Fruit fly (Drosophila melanogaster) whole organism, embryonic: ENCODE results near the gene CG33158.

Experiments
- Adf1 ChIP-seq: fragments of 200-800 bp; sonication (Bioruptor generic); IDR thresholded peaks from 2 replicates; pipeline ENCODE4 v1.3.6; 2022; ENCODE audit warnings: missing biosample characterization, missing genetic modification characterization
- Atf-2 ChIP-seq: fragments of 200-800 bp; sonication (Bioruptor generic); optimal IDR thresholded peaks from 2 replicates; lab custom pipeline; 2016; ENCODE audit warnings: missing biosample characterization, missing genetic modification characterization
- B-H2 ChIP-seq: fragments of 200-800 bp; sonication (Bioruptor generic); optimal IDR thresholded peaks from 2 replicates; lab custom pipeline; 2018; ENCODE audit warnings: missing biosample characterization, mild to moderate bottlenecking, missing genetic modification characterization
- CG1024 ChIP-seq: fragments of 200-800 bp; sonication (Bioruptor generic); IDR thresholded peaks from 2 replicates; pipeline ENCODE4 v1.3.6; 2022; ENCODE audit warnings: missing biosample characterization, missing genetic modification characterization
- CG11560 ChIP-seq: fragments of 200-800 bp; sonication (Bioruptor generic); IDR thresholded peaks from 3 replicates; pipeline ENCODE4 v1.3.6; 2022; ENCODE audit warnings: missing biosample characterization, missing genetic modification characterization
- CG12155 ChIP-seq: fragments of 200-800 bp; sonication (Bioruptor generic); optimal IDR thresholded peaks from 3 replicates; lab custom pipeline; 2016; ENCODE audit warnings: missing biosample characterization, missing genetic modification characterization
- CG15073 ChIP-seq: fragments of 200-800 bp; sonication (Bioruptor generic); optimal IDR thresholded peaks from 2 replicates; lab custom pipeline; 2016; ENCODE audit warnings: missing biosample characterization, missing genetic modification characterization
- CG15696 ChIP-seq: fragments of 200-800 bp; sonication (Bioruptor generic); optimal IDR thresholded peaks from 2 replicates; lab custom pipeline; 2019; ENCODE audit warnings: missing biosample characterization, mild to moderate bottlenecking, missing genetic modification characterization, moderate library complexity
- CG17361 ChIP-seq: fragments of 200-800 bp; sonication (Bioruptor generic); IDR thresholded peaks from 3 replicates; pipeline ENCODE4 v1.3.6; 2022; ENCODE audit warnings: missing biosample characterization, missing genetic modification characterization
- CG17385 ChIP-seq: fragments of 200-800 bp; sonication (Bioruptor generic); optimal IDR thresholded peaks from 3 replicates; lab custom pipeline; 2018; ENCODE audit warnings: missing biosample characterization, mild to moderate bottlenecking, missing genetic modification characterization
- CG17802 ChIP-seq: fragments of 200-800 bp; sonication (Bioruptor generic); optimal IDR thresholded peaks from 2 replicates; lab custom pipeline; 2018; ENCODE audit warnings: missing biosample characterization, mild to moderate bottlenecking, missing genetic modification characterization, moderate library complexity
- CG18476 ChIP-seq: fragments of 200-800 bp; sonication (Bioruptor generic); optimal IDR thresholded peaks from 2 replicates; lab custom pipeline; 2016; ENCODE audit warnings: missing biosample characterization, mild to moderate bottlenecking, missing genetic modification characterization
- CG18599 ChIP-seq: fragments of 200-800 bp; sonication (Bioruptor generic); optimal IDR thresholded peaks from 3 replicates; lab custom pipeline; 2017; ENCODE audit warnings: missing biosample characterization, missing genetic modification characterization, mild to moderate bottlenecking, moderate library complexity, missing genetic modification reagents
- CG18619 ChIP-seq: fragments of 200-800 bp; sonication (Bioruptor generic); optimal IDR thresholded peaks from 3 replicates; lab custom pipeline; 2017; ENCODE audit warnings: missing biosample characterization, mild to moderate bottlenecking, missing genetic modification characterization
- CG30431 ChIP-seq: fragments of 200-800 bp; sonication (Bioruptor generic); optimal IDR thresholded peaks from 2 replicates; lab custom pipeline; 2017; ENCODE audit warnings: missing biosample characterization, missing genetic modification characterization
- CG32532 ChIP-seq: fragments of 200-800 bp; sonication (Bioruptor generic); IDR thresholded peaks from 2 replicates; pipeline ENCODE4 v1.3.6; 2022; ENCODE audit warnings: missing biosample characterization, missing genetic modification characterization
- CG33557 ChIP-seq: fragments of 200-800 bp; sonication (Bioruptor generic); optimal IDR thresholded peaks from 2 replicates; lab custom pipeline; 2019; ENCODE audit warnings: missing biosample characterization, mild to moderate bottlenecking, missing genetic modification characterization, moderate library complexity
- CG3726 ChIP-seq: fragments of 200-800 bp; sonication (Bioruptor generic); IDR thresholded peaks from 3 replicates; pipeline ENCODE4, ENCODE4 v1.3.6; 2022; ENCODE audit warnings: missing biosample characterization, missing genetic modification characterization
- CG5180 ChIP-seq: fragments of 200-800 bp; sonication (Bioruptor generic); optimal IDR thresholded peaks from 3 replicates; lab custom pipeline; 2017; ENCODE audit warnings: missing biosample characterization, missing genetic modification characterization, mild to moderate bottlenecking, moderate library complexity, missing genetic modification reagents
- CG7357 ChIP-seq: fragments of 200-800 bp; sonication (Bioruptor generic); IDR thresholded peaks from 3 replicates; pipeline ENCODE4 v1.3.6; 2022; ENCODE audit warnings: missing biosample characterization, missing genetic modification characterization
- CG7372 ChIP-seq: fragments of 200-800 bp; sonication (Bioruptor generic); IDR thresholded peaks from 2 replicates; pipeline ENCODE4 v1.3.6; 2022; ENCODE audit warnings: missing biosample characterization, missing genetic modification characterization
- CG7745 ChIP-seq: fragments of 200-800 bp; sonication (Bioruptor generic); optimal IDR thresholded peaks from 2 replicates; lab custom pipeline; 2018; ENCODE audit warnings: missing biosample characterization, mild to moderate bottlenecking, missing genetic modification characterization, moderate library complexity
- CG7786 ChIP-seq: fragments of 200-800 bp; sonication (Bioruptor generic); optimal IDR thresholded peaks from 2 replicates; lab custom pipeline; 2016; ENCODE audit warnings: missing biosample characterization, missing genetic modification characterization
- CG7987 ChIP-seq: fragments of 200-800 bp; sonication (Bioruptor generic); optimal IDR thresholded peaks from 2 replicates; lab custom pipeline; 2018; ENCODE audit warnings: missing biosample characterization, mild to moderate bottlenecking, missing genetic modification characterization, moderate library complexity
- CG9727 ChIP-seq: fragments of 200-800 bp; sonication (Bioruptor generic); optimal IDR thresholded peaks from 3 replicates; lab custom pipeline; 2017; ENCODE audit warnings: missing biosample characterization, mild to moderate bottlenecking, missing genetic modification characterization
- CG9932 ChIP-seq: fragments of 200-800 bp; sonication (Bioruptor generic); IDR thresholded peaks from 2 replicates; pipeline ENCODE4 v1.3.6; 2022; ENCODE audit warnings: missing biosample characterization, missing genetic modification characterization
- Deaf1 ChIP-seq: fragments of 200-800 bp; optimal IDR thresholded peaks from 3 replicates; lab custom pipeline; 2019; ENCODE audit warnings: missing biosample characterization, mild to moderate bottlenecking, missing genetic modification characterization, moderate library complexity
- Dek ChIP-seq: fragments of 200-800 bp; sonication (Bioruptor generic); optimal IDR thresholded peaks from 3 replicates; lab custom pipeline; 2019; ENCODE audit warnings: missing biosample characterization, mild to moderate bottlenecking, missing genetic modification characterization, moderate library complexity
- Dll ChIP-seq: fragments of 200-800 bp; sonication (Bioruptor generic); IDR thresholded peaks from 4 replicates; pipeline ENCODE4 v1.3.6; 2022; ENCODE audit warnings: missing biosample characterization, missing genetic modification characterization; ENCODE audit not compliant: partially characterized antibody
- Dp ChIP-seq: fragments of 200-800 bp; sonication (Bioruptor generic); optimal IDR thresholded peaks from 2 replicates; lab custom pipeline; 2018; ENCODE audit warnings: missing biosample characterization, mild to moderate bottlenecking, missing genetic modification characterization, moderate library complexity
- HHEX ChIP-seq: fragments of 200-800 bp; sonication (Bioruptor generic); optimal IDR thresholded peaks from 3 replicates; lab custom pipeline; 2017; ENCODE audit warnings: missing biosample characterization, mild to moderate bottlenecking, missing genetic modification characterization, missing genetic modification reagents
- HmgZ ChIP-seq: fragments of 200-800 bp; sonication (Bioruptor generic); optimal IDR thresholded peaks from 2 replicates; lab custom pipeline; 2018; ENCODE audit warnings: missing biosample characterization, mild to moderate bottlenecking, missing genetic modification characterization
- Lpt ChIP-seq: fragments of >200 bp; optimal IDR thresholded peaks from 2 replicates; lab custom pipeline; 2018; ENCODE audit warnings: missing biosample characterization, missing genetic modification characterization
- NC2β ChIP-seq: fragments of 200-800 bp; sonication (Bioruptor generic); optimal IDR thresholded peaks from 2 replicates; lab custom pipeline; 2016; ENCODE audit warnings: missing biosample characterization, missing genetic modification characterization
- NK7.1 ChIP-seq: fragments of 200-800 bp; sonication (Bioruptor generic); optimal IDR thresholded peaks from 3 replicates; lab custom pipeline; 2016; ENCODE audit warnings: missing biosample characterization, missing genetic modification characterization
- Stat92E ChIP-seq, 3 experiments: fragments of >200 bp in 2 of 3; fragments of 200-800 bp in 1 of 3; sonication (Bioruptor generic) in 1 of 3; optimal IDR thresholded peaks; 2 replicates each; lab custom pipeline; 2017 to 2019; ENCODE audit warnings: missing biosample characterization in 3 of 3, missing genetic modification characterization in 3 of 3, mild to moderate bottlenecking in 1 of 3, moderate library complexity in 1 of 3
- Xrp1 ChIP-seq: fragments of 200-800 bp; sonication (Bioruptor generic); IDR thresholded peaks from 2 replicates; pipeline ENCODE4 v1.3.6; 2022; ENCODE audit warnings: missing biosample characterization, missing genetic modification characterization
- caup ChIP-seq: fragments of 200-800 bp; sonication (Bioruptor generic); optimal IDR thresholded peaks from 3 replicates; lab custom pipeline; 2017; ENCODE audit warnings: missing biosample characterization, mild to moderate bottlenecking, missing genetic modification characterization, moderate library complexity; ENCODE audit not compliant: severe bottlenecking
- dysf ChIP-seq: fragments of 200-800 bp; sonication (Bioruptor generic); IDR thresholded peaks from 3 replicates; pipeline ENCODE4 v1.3.6; 2022; ENCODE audit warnings: missing biosample characterization, missing genetic modification characterization
- exex ChIP-seq: fragments of 200-800 bp; sonication (Bioruptor generic); optimal IDR thresholded peaks from 4 replicates; lab custom pipeline; 2018; ENCODE audit warnings: missing biosample characterization, mild to moderate bottlenecking, missing genetic modification characterization, moderate library complexity
- hb ChIP-seq: fragments of 200-800 bp; sonication (Bioruptor generic); IDR thresholded peaks from 3 replicates; pipeline ENCODE4 v1.3.6; 2022; ENCODE audit warnings: missing biosample characterization, missing genetic modification characterization; ENCODE audit not compliant: partially characterized antibody
- lab ChIP-seq: fragments of 200-800 bp; sonication (Bioruptor generic); optimal IDR thresholded peaks from 3 replicates; lab custom pipeline; 2017; ENCODE audit warnings: missing biosample characterization, missing genetic modification characterization, mild to moderate bottlenecking, moderate library complexity, missing genetic modification reagents
- mam ChIP-seq: fragments of 200-800 bp; sonication (Bioruptor generic); optimal IDR thresholded peaks from 3 replicates; lab custom pipeline; 2016; ENCODE audit warnings: missing biosample characterization, missing genetic modification characterization
- pb ChIP-seq: fragments of 200-800 bp; sonication (Bioruptor generic); optimal IDR thresholded peaks from 3 replicates; lab custom pipeline; 2016; ENCODE audit warnings: missing biosample characterization, missing genetic modification characterization
- pita ChIP-seq: fragments of 200-800 bp; sonication (Bioruptor generic); optimal IDR thresholded peaks from 2 replicates; lab custom pipeline; 2017; ENCODE audit warnings: missing biosample characterization, mild to moderate bottlenecking, missing genetic modification characterization
- sr ChIP-seq: fragments of 200-800 bp; sonication (Bioruptor generic); IDR thresholded peaks from 3 replicates; pipeline ENCODE4 v1.3.6; 2022; ENCODE audit warnings: missing biosample characterization, missing genetic modification characterization
- tgo ChIP-seq: fragments of 200-800 bp; sonication (Bioruptor generic); IDR thresholded peaks from 3 replicates; pipeline ENCODE4 v1.3.6; 2022; ENCODE audit warnings: missing biosample characterization, missing genetic modification characterization
- trem ChIP-seq: fragments of 200-800 bp; optimal IDR thresholded peaks from 3 replicates; lab custom pipeline; 2019; ENCODE audit warnings: missing biosample characterization, mild to moderate bottlenecking, missing genetic modification characterization, moderate library complexity
- unpg ChIP-seq: fragments of 200-800 bp; sonication (Bioruptor generic); optimal IDR thresholded peaks from 3 replicates; lab custom pipeline; 2018; ENCODE audit warnings: missing biosample characterization, mild to moderate bottlenecking, missing genetic modification characterization, moderate library complexity
- wdn ChIP-seq: fragments of 200-800 bp; sonication (Bioruptor generic); IDR thresholded peaks from 2 replicates; pipeline ENCODE4 v1.3.6; 2022; ENCODE audit warnings: missing biosample characterization, missing genetic modification characterization
- zfh2 ChIP-seq: fragments of 200-800 bp; sonication (Bioruptor generic); optimal IDR thresholded peaks from 2 replicates; lab custom pipeline; 2016; ENCODE audit warnings: missing biosample characterization, missing genetic modification characterization

CG33158 gene

dm6 chr3L:16544220-16544619 is 124.8 kb downstream of the CG33158 start (continued):
- TF ChIP-seq CG9727 (GFP tag; lab: Kevin White, UChicago): no peak
- no peak for TF ChIP-seq Dp (GFP tag; lab: Kevin White, UChicago)
- TF ChIP-seq Lpt (GFP tag; lab: Kevin White, UChicago): no peak
- TF ChIP-seq trem (tag; lab: Kevin White, UChicago): no peak
- no peak for TF ChIP-seq CG15073 (GFP tag; lab: Kevin White, UChicago)
- TF ChIP-seq CG3726 (GFP tag; lab: Robert Waterston, UW): no peak
- TF ChIP-seq CG1024: peak; percentile 26; the same call in 1 of the 2 replicates
- TF ChIP-seq NK7.1 (GFP tag; lab: Kevin White, UChicago): no peak
- peak; percentile 18 for TF ChIP-seq CG17385
- TF ChIP-seq CG7372 (GFP tag; lab: Robert Waterston, UW): no peak
- TF ChIP-seq CG18476: no peak
- TF ChIP-seq HmgZ (tag; lab: Kevin White, UChicago): no peak
- TF ChIP-seq CG12155 (GFP tag; lab: Kevin White, UChicago): no peak
- peak; percentile 37; the same call in 1 of the 3 replicates for TF ChIP-seq tgo (GFP tag; lab: Robert Waterston, UW)
- no peak for TF ChIP-seq Dll
- TF ChIP-seq unpg: peak; percentile 57
- peak; percentile 37; the same call in 1 of the 3 replicates for TF ChIP-seq dysf (GFP tag; lab: Robert Waterston, UW)
- no peak for TF ChIP-seq CG15696 (tag; lab: Kevin White, UChicago)
- TF ChIP-seq wdn (GFP tag; lab: Robert Waterston, UW): no peak
- TF ChIP-seq CG5180: no peak
- no peak for TF ChIP-seq Adf1 (GFP tag; lab: Robert Waterston, UW)
- no peak for TF ChIP-seq Deaf1 (tag; lab: Kevin White, UChicago)
- TF ChIP-seq CG9932 (GFP tag; lab: Robert Waterston, UW): no peak
- TF ChIP-seq Atf-2 (GFP tag; lab: Kevin White, UChicago): peak; percentile 16
- TF ChIP-seq hb: no peak
- TF ChIP-seq Dek (tag; lab: Kevin White, UChicago): no peak
- peak; percentile 29 for TF ChIP-seq NC2β (GFP tag; lab: Kevin White, UChicago)
- TF ChIP-seq lab: peak; percentile 58
- no peak for TF ChIP-seq CG7987 (GFP tag; lab: Kevin White, UChicago)
- no peak for TF ChIP-seq B-H2 (GFP tag; lab: Kevin White, UChicago)
- TF ChIP-seq zfh2 (GFP tag; lab: Kevin White, UChicago): no peak
- TF ChIP-seq CG17361 (GFP tag; lab: Robert Waterston, UW): no peak
- TF ChIP-seq HHEX: no peak
- no peak for TF ChIP-seq CG30431 (GFP tag; lab: Kevin White, UChicago)
- TF ChIP-seq CG7745: no peak
- TF ChIP-seq CG18599 (GFP tag; lab: Kevin White, UChicago): peak; percentile 7
- no peak for TF ChIP-seq caup (GFP tag; lab: Kevin White, UChicago)
- no peak for TF ChIP-seq pita (GFP tag; lab: Kevin White, UChicago)
- no peak for TF ChIP-seq Xrp1 (GFP tag; lab: Robert Waterston, UW)
- no peak for TF ChIP-seq CG7357 (GFP tag; lab: Robert Waterston, UW)
- TF ChIP-seq CG7786 (GFP tag; lab: Kevin White, UChicago): peak; percentile 15
- TF ChIP-seq CG11560 (tag; lab: Robert Waterston, UW): no peak
- TF ChIP-seq exex (tag; lab: Kevin White, UChicago): no peak
- no peak for TF ChIP-seq sr
- TF ChIP-seq CG33557: no peak
- no peak for TF ChIP-seq Stat92E (GFP tag; optimal IDR thresholded peaks at IDR 0.05; lab: Kevin White, UChicago)
- no peak for TF ChIP-seq CG18619 (GFP tag; lab: Kevin White, UChicago)
- no peak for TF ChIP-seq mam (GFP tag; lab: Kevin White, UChicago)
- TF ChIP-seq CG32532: peak; percentile 45; the same call in 1 of the 2 replicates
- no peak for TF ChIP-seq pb (GFP tag; lab: Kevin White, UChicago)
- TF ChIP-seq CG17802 (tag; lab: Kevin White, UChicago): no peak
